Fruit fly (Drosophila melanogaster) whole organism, embryonic: ENCODE results near the gene CG18675.

Experiments
- CG10462 ChIP-seq: fragments of 200-800 bp; sonication (Bioruptor generic); optimal IDR thresholded peaks from 2 replicates; lab custom pipeline; 2016; ENCODE audit warnings: missing biosample characterization, missing genetic modification characterization
- CG10959 ChIP-seq: fragments of 200-800 bp; sonication (Bioruptor generic); IDR thresholded peaks from 2 replicates; pipeline ENCODE4 v1.3.6; 2022; ENCODE audit warnings: missing biosample characterization, missing genetic modification characterization
- CG12391 ChIP-seq: fragments of 200-800 bp; sonication (Bioruptor generic); optimal IDR thresholded peaks from 3 replicates; lab custom pipeline; 2018; ENCODE audit warnings: missing biosample characterization, mild to moderate bottlenecking, missing genetic modification characterization, moderate library complexity
- CG12942 ChIP-seq: fragments of 200-800 bp; sonication (Bioruptor generic); optimal IDR thresholded peaks from 3 replicates; lab custom pipeline; 2016; ENCODE audit warnings: missing biosample characterization, missing genetic modification characterization
- CG14014 ChIP-seq: fragments of 200-800 bp; sonication (Bioruptor generic); IDR thresholded peaks from 2 replicates; pipeline ENCODE4 v1.3.6; 2022; ENCODE audit warnings: missing biosample characterization, missing genetic modification characterization
- CG1602 ChIP-seq: fragments of 200-800 bp; sonication (Bioruptor generic); optimal IDR thresholded peaks from 3 replicates; lab custom pipeline; 2016; ENCODE audit warnings: missing biosample characterization, missing genetic modification characterization
- CG17359 ChIP-seq: fragments of 200-800 bp; sonication (Bioruptor generic); optimal IDR thresholded peaks from 3 replicates; lab custom pipeline; 2018; ENCODE audit warnings: missing biosample characterization, mild to moderate bottlenecking, missing genetic modification characterization, moderate library complexity
- CG17829 ChIP-seq: fragments of 200-800 bp; optimal IDR thresholded peaks from 2 replicates; lab custom pipeline; 2019; ENCODE audit warnings: missing biosample characterization, mild to moderate bottlenecking, missing genetic modification characterization, moderate library complexity
- CG2116 ChIP-seq: fragments of 200-800 bp; sonication (Bioruptor generic); optimal IDR thresholded peaks from 3 replicates; lab custom pipeline; 2018; ENCODE audit warnings: missing biosample characterization, mild to moderate bottlenecking, missing genetic modification characterization
- CG31441 ChIP-seq: fragments of 200-800 bp; sonication (Bioruptor generic); IDR thresholded peaks from 2 replicates; pipeline ENCODE4 v1.3.6; 2022; ENCODE audit warnings: missing biosample characterization, missing genetic modification characterization
- CG33557 ChIP-seq: fragments of 200-800 bp; sonication (Bioruptor generic); optimal IDR thresholded peaks from 2 replicates; lab custom pipeline; 2019; ENCODE audit warnings: missing biosample characterization, mild to moderate bottlenecking, missing genetic modification characterization, moderate library complexity
- CG34224 ChIP-seq: fragments of 200-800 bp; sonication (Bioruptor generic); IDR thresholded peaks from 3 replicates; pipeline ENCODE4 v1.3.6; 2022; ENCODE audit warnings: missing biosample characterization, missing genetic modification characterization; ENCODE audit not compliant: partially characterized antibody
- CG5953 ChIP-seq: fragments of 200-800 bp; sonication (Bioruptor generic); IDR thresholded peaks from 2 replicates; pipeline ENCODE4 v1.3.6; 2022; ENCODE audit warnings: missing biosample characterization, missing genetic modification characterization
- CG7271 ChIP-seq: fragments of 200-800 bp; sonication (Bioruptor generic); optimal IDR thresholded peaks from 2 replicates; lab custom pipeline; 2018; ENCODE audit warnings: missing biosample characterization, mild to moderate bottlenecking, missing genetic modification characterization, moderate library complexity
- CG7357 ChIP-seq: fragments of 200-800 bp; sonication (Bioruptor generic); IDR thresholded peaks from 3 replicates; pipeline ENCODE4 v1.3.6; 2022; ENCODE audit warnings: missing biosample characterization, missing genetic modification characterization
- CG7963 ChIP-seq: fragments of 200-800 bp; sonication (Bioruptor generic); IDR thresholded peaks from 3 replicates; pipeline ENCODE4 v1.3.6; 2022; ENCODE audit warnings: missing biosample characterization, missing genetic modification characterization; ENCODE audit not compliant: partially characterized antibody
- Dll ChIP-seq: fragments of 200-800 bp; sonication (Bioruptor generic); IDR thresholded peaks from 4 replicates; pipeline ENCODE4 v1.3.6; 2022; ENCODE audit warnings: missing biosample characterization, missing genetic modification characterization; ENCODE audit not compliant: partially characterized antibody
- Doc2 ChIP-seq: fragments of 200-800 bp; sonication (Bioruptor generic); IDR thresholded peaks from 2 replicates; pipeline ENCODE4 v1.3.6; 2022; ENCODE audit warnings: missing biosample characterization, missing genetic modification characterization
- HLH3B ChIP-seq: fragments of 200-800 bp; sonication (Bioruptor generic); IDR thresholded peaks from 2 replicates; pipeline ENCODE4 v1.3.6; 2022; ENCODE audit warnings: missing biosample characterization, missing genetic modification characterization
- HLH54F ChIP-seq: fragments of 200-800 bp; sonication (Bioruptor generic); optimal IDR thresholded peaks from 3 replicates; lab custom pipeline; 2016; ENCODE audit warnings: missing biosample characterization, missing genetic modification characterization
- HmgD ChIP-seq: fragments of 200-800 bp; sonication (Bioruptor generic); optimal IDR thresholded peaks from 3 replicates; lab custom pipeline; 2016; ENCODE audit warnings: missing biosample characterization, missing genetic modification characterization
- Hmr ChIP-seq: fragments of 200-800 bp; sonication (Bioruptor generic); optimal IDR thresholded peaks from 3 replicates; lab custom pipeline; 2017; ENCODE audit warnings: mild to moderate bottlenecking, missing biosample characterization, missing genetic modification reagents, missing genetic modification characterization
- Med ChIP-seq: fragments of 200-800 bp; sonication (Bioruptor generic); peaks from one replicate; lab custom pipeline; 2016; ENCODE audit warnings: missing biosample characterization, missing genetic modification characterization, mild to moderate bottlenecking, inconsistent platforms, moderate library complexity
- Pdp1 ChIP-seq, 2 experiments: fragments of 200-800 bp; sonication (Bioruptor generic); optimal IDR thresholded peaks; 3 replicates each; lab custom pipeline; 2016; ENCODE audit warnings: missing biosample characterization in 2 of 2, missing genetic modification characterization in 2 of 2, mild to moderate bottlenecking in 1 of 2, moderate library complexity in 1 of 2
- Side ChIP-seq: fragments of 200-800 bp; sonication (Bioruptor generic); optimal IDR thresholded peaks from 2 replicates; lab custom pipeline; 2016; ENCODE audit warnings: missing biosample characterization, missing genetic modification characterization
- TFAM ChIP-seq: fragments of 200-800 bp; sonication (Bioruptor generic); optimal IDR thresholded peaks from 2 replicates; lab custom pipeline; 2017; ENCODE audit warnings: missing biosample characterization, missing genetic modification characterization, inconsistent platforms
- Trl ChIP-seq, 3 experiments: fragments of >200 bp in 2 of 3; fragments of 200-800 bp in 1 of 3; sonication (Bioruptor generic) in 1 of 3; optimal IDR thresholded peaks; 2 replicates in 1 of 3; 3 replicates in 2 of 3; lab custom pipeline; 2016 to 2017; ENCODE audit warnings: missing biosample characterization in 1 of 3, missing genetic modification characterization in 1 of 3
- Xrp1 ChIP-seq: fragments of 200-800 bp; sonication (Bioruptor generic); IDR thresholded peaks from 2 replicates; pipeline ENCODE4 v1.3.6; 2022; ENCODE audit warnings: missing biosample characterization, missing genetic modification characterization
- ase ChIP-seq: fragments of 200-800 bp; sonication (Bioruptor generic); IDR thresholded peaks from 3 replicates; pipeline ENCODE4 v1.3.6; 2022; ENCODE audit warnings: missing biosample characterization, missing genetic modification characterization
- ash1 ChIP-seq: fragments of 200-800 bp; sonication (Bioruptor generic); optimal IDR thresholded peaks from 2 replicates; lab custom pipeline; 2018; ENCODE audit warnings: missing biosample characterization, mild to moderate bottlenecking, missing genetic modification characterization
- bowl ChIP-seq: fragments of 200-800 bp; sonication (Bioruptor generic); IDR thresholded peaks from 2 replicates; pipeline ENCODE4 v1.3.6; 2022; ENCODE audit warnings: missing biosample characterization, missing genetic modification characterization
- cato ChIP-seq: fragments of 200-800 bp; sonication (Bioruptor generic); optimal IDR thresholded peaks from 2 replicates; lab custom pipeline; 2016; ENCODE audit warnings: missing biosample characterization, missing genetic modification characterization, borderline replicate concordance
- cg ChIP-seq: fragments of 200-800 bp; sonication (Bioruptor generic); optimal IDR thresholded peaks from 3 replicates; lab custom pipeline; 2019; ENCODE audit warnings: missing biosample characterization, mild to moderate bottlenecking, missing genetic modification characterization, moderate library complexity
- crol ChIP-seq: fragments of 200-800 bp; sonication (Bioruptor generic); IDR thresholded peaks from 2 replicates; pipeline ENCODE4 v1.3.6; 2022; ENCODE audit warnings: missing biosample characterization, missing genetic modification characterization
- disco-r ChIP-seq: fragments of 200-800 bp; sonication (Bioruptor generic); optimal IDR thresholded peaks from 2 replicates; lab custom pipeline; 2016; ENCODE audit warnings: missing biosample characterization, missing genetic modification characterization
- dmrt99B ChIP-seq: fragments of 200-800 bp; sonication (Bioruptor generic); optimal IDR thresholded peaks from 2 replicates; lab custom pipeline; 2018; ENCODE audit warnings: missing biosample characterization, mild to moderate bottlenecking, missing genetic modification characterization, moderate library complexity
- dpn ChIP-seq, 2 experiments: fragments of 200-800 bp; sonication (Bioruptor generic); optimal IDR thresholded peaks; 3 replicates each; lab custom pipeline; 2016; ENCODE audit warnings: missing biosample characterization in 2 of 2, missing genetic modification characterization in 2 of 2
- en ChIP-seq: fragments of 200-800 bp; sonication (Bioruptor generic); optimal IDR thresholded peaks from 2 replicates; lab custom pipeline; 2016; ENCODE audit warnings: missing biosample characterization, missing genetic modification characterization
- fd3F ChIP-seq: fragments of 200-800 bp; sonication (Bioruptor generic); optimal IDR thresholded peaks from 2 replicates; lab custom pipeline; 2018; ENCODE audit warnings: missing biosample characterization, mild to moderate bottlenecking, missing genetic modification characterization, moderate library complexity
- fd64A ChIP-seq: fragments of 200-800 bp; sonication (Bioruptor generic); optimal IDR thresholded peaks from 3 replicates; lab custom pipeline; 2018; ENCODE audit warnings: missing biosample characterization, mild to moderate bottlenecking, missing genetic modification characterization
- lilli ChIP-seq: fragments of 200-800 bp; sonication (Bioruptor generic); optimal IDR thresholded peaks from 3 replicates; lab custom pipeline; 2016; ENCODE audit warnings: missing biosample characterization, missing genetic modification characterization
- nau ChIP-seq: fragments of 200-800 bp; sonication (Bioruptor generic); optimal IDR thresholded peaks from 3 replicates; lab custom pipeline; 2017; ENCODE audit warnings: missing biosample characterization, mild to moderate bottlenecking, missing genetic modification characterization, missing genetic modification reagents
- nerfin-2 ChIP-seq: fragments of 200-800 bp; sonication (Bioruptor generic); IDR thresholded peaks from 2 replicates; pipeline ENCODE4 v1.3.6; 2022; ENCODE audit warnings: missing biosample characterization, missing genetic modification characterization; ENCODE audit not compliant: partially characterized antibody
- pita ChIP-seq: fragments of 200-800 bp; sonication (Bioruptor generic); optimal IDR thresholded peaks from 2 replicates; lab custom pipeline; 2017; ENCODE audit warnings: missing biosample characterization, mild to moderate bottlenecking, missing genetic modification characterization
- psq ChIP-seq: fragments of 200-800 bp; sonication (Bioruptor generic); optimal IDR thresholded peaks from 2 replicates; lab custom pipeline; 2017; ENCODE audit warnings: missing biosample characterization, missing genetic modification characterization
- sob ChIP-seq: fragments of 200-800 bp; sonication (Bioruptor generic); IDR thresholded peaks from 2 replicates; pipeline ENCODE4 v1.3.6; 2022; ENCODE audit warnings: missing biosample characterization, missing genetic modification characterization
- tll ChIP-seq, 2 experiments: fragments of 200-800 bp in 1 of 2; fragments of >200 bp in 1 of 2; sonication (Bioruptor generic) in 1 of 2; optimal IDR thresholded peaks; 2 replicates each; lab custom pipeline; 2017 to 2019; ENCODE audit warnings: missing biosample characterization in 2 of 2, missing genetic modification characterization in 2 of 2, mild to moderate bottlenecking in 1 of 2, moderate library complexity in 1 of 2
- ttk ChIP-seq: fragments of 200-800 bp; sonication (Bioruptor generic); IDR thresholded peaks from 2 replicates; pipeline ENCODE4 v2.1.2; 2022; ENCODE audit warnings: missing biosample characterization, missing genetic modification characterization
- zen ChIP-seq: fragments of 200-800 bp; sonication (Bioruptor generic); optimal IDR thresholded peaks from 3 replicates; lab custom pipeline; 2018; ENCODE audit warnings: missing biosample characterization, mild to moderate bottlenecking, missing genetic modification characterization, moderate library complexity

Gene CG18675

DNA sequence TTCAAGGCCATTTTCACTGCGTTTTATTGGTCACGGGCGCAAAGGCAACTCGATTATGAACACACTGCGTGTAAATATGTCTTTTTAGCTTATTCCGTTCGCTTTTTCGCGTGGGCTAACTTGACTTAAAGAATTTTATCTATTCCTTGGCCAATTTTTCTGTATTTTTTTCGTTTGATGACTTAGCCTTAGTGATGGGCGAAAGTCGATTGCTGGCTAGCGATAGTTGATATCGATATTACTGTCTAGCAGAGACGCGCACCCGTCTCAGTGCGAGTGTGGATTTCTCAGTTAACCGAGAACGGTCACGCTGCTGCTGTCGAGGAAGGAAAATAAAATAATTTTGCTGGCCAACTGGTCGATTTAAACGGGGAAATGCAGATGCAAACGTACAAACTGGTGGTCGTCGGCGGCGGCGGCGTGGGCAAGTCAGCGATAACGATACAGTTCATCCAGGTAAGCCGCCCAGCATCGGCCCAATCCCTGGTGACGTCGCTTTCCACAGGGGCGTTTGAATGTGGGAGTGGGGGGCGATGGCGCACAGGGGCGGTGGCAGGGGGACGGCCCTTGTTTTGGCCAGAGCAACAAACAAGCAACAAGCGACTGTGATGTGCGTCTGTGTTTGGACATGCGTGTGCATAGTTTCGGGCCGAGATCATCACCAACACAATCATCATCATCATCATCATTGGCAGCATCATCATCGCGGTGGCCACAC, 34.7 kb upstream of the CG18675 start, which contains the start of the genes Rop and Ras64B (continued):
- no peak for TF ChIP-seq disco-r
- TF ChIP-seq fd64A (GFP tag; lab: Kevin White, UChicago): no peak
- TF ChIP-seq crol: peak; percentile 96
- TF ChIP-seq dmrt99B (tag; lab: Kevin White, UChicago): no peak
- peak; percentile 1 for TF ChIP-seq CG7271
- TF ChIP-seq sob (GFP tag; lab: Robert Waterston, UW): no peak; the same call in none of the 2 replicates
- TF ChIP-seq CG14014 (GFP tag; lab: Robert Waterston, UW): no peak
- peak; percentile 9 for TF ChIP-seq CG33557 (GFP tag; lab: Kevin White, UChicago)
- peak; percentile 90 for TF ChIP-seq Med
- TF ChIP-seq cato (GFP tag; lab: Kevin White, UChicago): no peak
- TF ChIP-seq HLH3B (GFP tag; lab: Robert Waterston, UW): no peak
- no peak for TF ChIP-seq nau (GFP tag; lab: Kevin White, UChicago)
- peak; percentile 32 for TF ChIP-seq HLH54F (GFP tag; lab: Kevin White, UChicago)
- TF ChIP-seq cg (GFP tag; lab: Kevin White, UChicago): peak; percentile 35
- TF ChIP-seq CG17829 (tag; lab: Kevin White, UChicago): peak; percentile 56
- peak; percentile 52 for TF ChIP-seq CG12391
- TF ChIP-seq nerfin-2 (GFP tag; lab: Robert Waterston, UW): peak; percentile 50
- peak; percentile 77 for TF ChIP-seq CG7963 (GFP tag; lab: Robert Waterston, UW)
- peak; percentile 75 for TF ChIP-seq HmgD (GFP tag; lab: Kevin White, UChicago)
- TF ChIP-seq ash1: peak; percentile 4
- peak; percentile 58 for TF ChIP-seq CG2116
- no peak for TF ChIP-seq Xrp1 (GFP tag; lab: Robert Waterston, UW)
- TF ChIP-seq CG10462 (GFP tag; lab: Kevin White, UChicago): no peak
- peak; percentile 71 for TF ChIP-seq pita (GFP tag; lab: Kevin White, UChicago)
- TF ChIP-seq bowl (GFP tag; lab: Robert Waterston, UW): no peak
- TF ChIP-seq CG5953 (GFP tag; lab: Robert Waterston, UW): no peak
- TF ChIP-seq ase: no peak
- no peak for TF ChIP-seq en (GFP tag; lab: Kevin White, UChicago)
- TF ChIP-seq psq (GFP tag; lab: Kevin White, UChicago): no peak
- no peak for TF ChIP-seq ttk (GFP tag; lab: Robert Waterston, UW)
- no peak for TF ChIP-seq Doc2
- TF ChIP-seq lilli: peak; percentile 46
- TF ChIP-seq CG17359 (tag; lab: Kevin White, UChicago): peak; percentile 5
- TF ChIP-seq CG1602 (GFP tag; lab: Kevin White, UChicago): no peak
- peak; percentile 81 for TF ChIP-seq Dll (GFP tag; lab: Robert Waterston, UW)
- no peak for TF ChIP-seq CG12942 (GFP tag; lab: Kevin White, UChicago)
- TF ChIP-seq Side: no peak
- TF ChIP-seq Pdp1 (GFP tag; optimal IDR thresholded peaks at IDR 0.05; lab: Kevin White, UChicago): peak in 1 of 2 experiments; percentile 40
- TF ChIP-seq zen: no peak
- TF ChIP-seq TFAM (GFP tag; lab: Kevin White, UChicago): no peak
- TF ChIP-seq Trl (optimal IDR thresholded peaks at IDR 0.05; lab: Kevin White, UChicago): no peak
- peak; percentile 10 for TF ChIP-seq Trl (GFP tag; optimal IDR thresholded peaks at IDR 0.05; lab: Kevin White, UChicago)
- TF ChIP-seq fd3F (GFP tag; lab: Kevin White, UChicago): no peak
- peak; percentile 86 for TF ChIP-seq CG34224 (GFP tag; lab: Robert Waterston, UW)
- peak; percentile 30; the same call in 1 of the 2 replicates for TF ChIP-seq CG31441 (GFP tag; lab: Robert Waterston, UW)
- TF ChIP-seq CG7357 (GFP tag; lab: Robert Waterston, UW): no peak
- peak; percentile 65 for TF ChIP-seq Hmr (GFP tag; lab: Kevin White, UChicago)
- TF ChIP-seq CG10959 (GFP tag; lab: Robert Waterston, UW): no peak
- TF ChIP-seq tll (GFP tag; optimal IDR thresholded peaks at IDR 0.05; lab: Kevin White, UChicago): peak in 1 of 2 experiments; percentile 56
- peak in 1 of 2 experiments; percentile 21 for TF ChIP-seq dpn (GFP tag; optimal IDR thresholded peaks at IDR 0.05; lab: Kevin White, UChicago)
